Fruit fly (Drosophila melanogaster) whole organism, embryonic: ENCODE measurements around the gene Targ3.

Experiments
- Ada2b ChIP-seq: fragments of 200-800 bp; sonication (Bioruptor generic); IDR thresholded peaks from 2 replicates; pipeline ENCODE4 v1.3.6; 2022; ENCODE audit warnings: missing biosample characterization, missing genetic modification characterization
- Blimp-1 ChIP-seq: fragments of 200-800 bp; sonication (Bioruptor generic); optimal IDR thresholded peaks from 3 replicates; lab custom pipeline; 2018; ENCODE audit warnings: missing biosample characterization, missing genetic modification characterization, mild to moderate bottlenecking, moderate library complexity, missing genetic modification reagents
- CG12071 ChIP-seq: fragments of 200-800 bp; sonication (Bioruptor generic); optimal IDR thresholded peaks from 3 replicates; lab custom pipeline; 2018; ENCODE audit warnings: missing biosample characterization, mild to moderate bottlenecking, missing genetic modification characterization
- CG12155 ChIP-seq: fragments of 200-800 bp; sonication (Bioruptor generic); optimal IDR thresholded peaks from 3 replicates; lab custom pipeline; 2016; ENCODE audit warnings: missing biosample characterization, missing genetic modification characterization
- CG12236 ChIP-seq: fragments of 200-800 bp; sonication (Bioruptor generic); optimal IDR thresholded peaks from 2 replicates; lab custom pipeline; 2016; ENCODE audit warnings: missing biosample characterization, missing genetic modification characterization
- CG12942 ChIP-seq: fragments of 200-800 bp; sonication (Bioruptor generic); optimal IDR thresholded peaks from 3 replicates; lab custom pipeline; 2016; ENCODE audit warnings: missing biosample characterization, missing genetic modification characterization
- CG13775 ChIP-seq: fragments of 200-800 bp; sonication (Bioruptor generic); optimal IDR thresholded peaks from 3 replicates; lab custom pipeline; 2017; ENCODE audit warnings: missing biosample characterization, mild to moderate bottlenecking, missing genetic modification characterization
- CG14014 ChIP-seq: fragments of 200-800 bp; sonication (Bioruptor generic); IDR thresholded peaks from 2 replicates; pipeline ENCODE4 v1.3.6; 2022; ENCODE audit warnings: missing biosample characterization, missing genetic modification characterization
- CG14860 ChIP-seq: fragments of 200-800 bp; sonication (Bioruptor generic); IDR thresholded peaks from 3 replicates; pipeline ENCODE4 v1.3.6; 2022; ENCODE audit warnings: missing biosample characterization, missing genetic modification characterization; ENCODE audit not compliant: partially characterized antibody
- CG15073 ChIP-seq: fragments of 200-800 bp; sonication (Bioruptor generic); optimal IDR thresholded peaks from 2 replicates; lab custom pipeline; 2016; ENCODE audit warnings: missing biosample characterization, missing genetic modification characterization
- CG1792 ChIP-seq: fragments of 200-800 bp; sonication (Bioruptor generic); optimal IDR thresholded peaks from 2 replicates; lab custom pipeline; 2016; ENCODE audit warnings: missing biosample characterization, missing genetic modification characterization
- CG18262 ChIP-seq: fragments of 200-800 bp; optimal IDR thresholded peaks from 3 replicates; lab custom pipeline; 2019; ENCODE audit warnings: missing biosample characterization, mild to moderate bottlenecking, missing genetic modification characterization, moderate library complexity
- CG2120 ChIP-seq: fragments of 200-800 bp; sonication (Bioruptor generic); optimal IDR thresholded peaks from 3 replicates; lab custom pipeline; 2016; ENCODE audit warnings: missing biosample characterization, missing genetic modification characterization
- CG2202 ChIP-seq: fragments of 200-800 bp; sonication (Bioruptor generic); optimal IDR thresholded peaks from 2 replicates; lab custom pipeline; 2018; ENCODE audit warnings: missing biosample characterization, mild to moderate bottlenecking, missing genetic modification characterization
- CG31365 ChIP-seq: fragments of 200-800 bp; sonication (Bioruptor generic); optimal IDR thresholded peaks from 2 replicates; lab custom pipeline; 2018; ENCODE audit warnings: missing biosample characterization, mild to moderate bottlenecking, missing genetic modification characterization
- CG4404 ChIP-seq: fragments of 200-800 bp; sonication (Bioruptor generic); IDR thresholded peaks from 2 replicates; pipeline ENCODE4 v1.3.6; 2022; ENCODE audit warnings: missing biosample characterization, missing genetic modification characterization
- CG7745 ChIP-seq: fragments of 200-800 bp; sonication (Bioruptor generic); optimal IDR thresholded peaks from 2 replicates; lab custom pipeline; 2018; ENCODE audit warnings: missing biosample characterization, mild to moderate bottlenecking, missing genetic modification characterization, moderate library complexity
- CG7987 ChIP-seq: fragments of 200-800 bp; sonication (Bioruptor generic); optimal IDR thresholded peaks from 2 replicates; lab custom pipeline; 2018; ENCODE audit warnings: missing biosample characterization, mild to moderate bottlenecking, missing genetic modification characterization, moderate library complexity
- CG8359 ChIP-seq: fragments of 200-800 bp; sonication (Bioruptor generic); optimal IDR thresholded peaks from 2 replicates; lab custom pipeline; 2017; ENCODE audit warnings: missing biosample characterization, mild to moderate bottlenecking, missing genetic modification characterization, borderline replicate concordance
- CG8924 ChIP-seq: fragments of 200-800 bp; optimal IDR thresholded peaks from 3 replicates; lab custom pipeline; 2019; ENCODE audit warnings: missing biosample characterization, mild to moderate bottlenecking, missing genetic modification characterization, moderate library complexity
- CG9215 ChIP-seq: fragments of 200-800 bp; sonication (Bioruptor generic); IDR thresholded peaks from 2 replicates; pipeline ENCODE4 v1.3.6; 2022; ENCODE audit warnings: missing biosample characterization, missing genetic modification characterization
- Dip2 ChIP-seq: fragments of 200-800 bp; sonication (Bioruptor generic); IDR thresholded peaks from 2 replicates; pipeline ENCODE4 v1.3.6; 2022; ENCODE audit warnings: missing biosample characterization, missing genetic modification characterization
- ERR ChIP-seq: fragments of 200-800 bp; sonication (Bioruptor generic); optimal IDR thresholded peaks from 2 replicates; lab custom pipeline; 2016; ENCODE audit warnings: missing biosample characterization, missing genetic modification characterization
- Eip74EF ChIP-seq, 2 experiments: fragments of 200-800 bp in 1 of 2; fragments of >200 bp in 1 of 2; sonication (Bioruptor generic) in 1 of 2; optimal IDR thresholded peaks; 2 replicates each; lab custom pipeline; 2017 to 2019; ENCODE audit warnings: missing biosample characterization in 2 of 2, missing genetic modification characterization in 2 of 2, mild to moderate bottlenecking in 1 of 2, moderate library complexity in 1 of 2
- Fer1 ChIP-seq: fragments of 200-800 bp; sonication (Bioruptor generic); optimal IDR thresholded peaks from 2 replicates; lab custom pipeline; 2017; ENCODE audit warnings: missing biosample characterization, mild to moderate bottlenecking, missing genetic modification characterization
- Fer2 ChIP-seq: fragments of 200-800 bp; sonication (Bioruptor generic); optimal IDR thresholded peaks from 2 replicates; lab custom pipeline; 2018; ENCODE audit warnings: missing biosample characterization, mild to moderate bottlenecking, missing genetic modification characterization, moderate library complexity
- H2.0 ChIP-seq: fragments of 200-800 bp; sonication (Bioruptor generic); IDR thresholded peaks from 2 replicates; pipeline ENCODE4 v1.3.6; 2022; ENCODE audit warnings: missing biosample characterization, missing genetic modification characterization
- HLH4C ChIP-seq: fragments of 200-800 bp; sonication (Bioruptor generic); IDR thresholded peaks from 3 replicates; pipeline ENCODE4 v1.3.6; 2022; ENCODE audit warnings: missing biosample characterization, missing genetic modification characterization; ENCODE audit not compliant: partially characterized antibody
- Hmr ChIP-seq: fragments of 200-800 bp; sonication (Bioruptor generic); optimal IDR thresholded peaks from 3 replicates; lab custom pipeline; 2017; ENCODE audit warnings: mild to moderate bottlenecking, missing biosample characterization, missing genetic modification reagents, missing genetic modification characterization
- PHDP ChIP-seq: fragments of 200-800 bp; sonication (Bioruptor generic); optimal IDR thresholded peaks from 3 replicates; lab custom pipeline; 2018; ENCODE audit warnings: missing biosample characterization, mild to moderate bottlenecking, missing genetic modification characterization, moderate library complexity
- Six4 ChIP-seq: fragments of 200-800 bp; sonication (Bioruptor generic); optimal IDR thresholded peaks from 2 replicates; lab custom pipeline; 2016; ENCODE audit warnings: missing biosample characterization, missing genetic modification characterization
- Sox102F ChIP-seq: fragments of 200-800 bp; sonication (Bioruptor generic); optimal IDR thresholded peaks from 2 replicates; lab custom pipeline; 2018; ENCODE audit warnings: missing biosample characterization, mild to moderate bottlenecking, missing genetic modification characterization, moderate library complexity
- Tbp ChIP-seq: fragments of >200 bp; optimal IDR thresholded peaks from 2 replicates; lab custom pipeline; 2018; ENCODE audit warnings: missing biosample characterization, missing genetic modification characterization
- dmrt11E ChIP-seq: fragments of 200-800 bp; sonication (Bioruptor generic); optimal IDR thresholded peaks from 3 replicates; lab custom pipeline; 2018; ENCODE audit warnings: missing biosample characterization, mild to moderate bottlenecking, missing genetic modification characterization, moderate library complexity
- en ChIP-seq: fragments of 200-800 bp; sonication (Bioruptor generic); optimal IDR thresholded peaks from 2 replicates; lab custom pipeline; 2016; ENCODE audit warnings: missing biosample characterization, missing genetic modification characterization
- exex ChIP-seq: fragments of 200-800 bp; sonication (Bioruptor generic); optimal IDR thresholded peaks from 4 replicates; lab custom pipeline; 2018; ENCODE audit warnings: missing biosample characterization, mild to moderate bottlenecking, missing genetic modification characterization, moderate library complexity
- fd3F ChIP-seq: fragments of 200-800 bp; sonication (Bioruptor generic); optimal IDR thresholded peaks from 2 replicates; lab custom pipeline; 2018; ENCODE audit warnings: missing biosample characterization, mild to moderate bottlenecking, missing genetic modification characterization, moderate library complexity
- lola ChIP-seq, 3 experiments: fragments of >200 bp in 2 of 3; fragments of 200-800 bp in 1 of 3; sonication (Bioruptor generic) in 1 of 3; optimal IDR thresholded peaks; 2 replicates each; lab custom pipeline; 2017 to 2019; ENCODE audit warnings: missing biosample characterization in 3 of 3, missing genetic modification characterization in 3 of 3, mild to moderate bottlenecking in 1 of 3, moderate library complexity in 1 of 3
- oc ChIP-seq: fragments of 200-800 bp; sonication (Bioruptor generic); optimal IDR thresholded peaks from 2 replicates; lab custom pipeline; 2018; ENCODE audit warnings: missing biosample characterization, mild to moderate bottlenecking, missing genetic modification characterization, moderate library complexity
- org-1 ChIP-seq: fragments of 200-800 bp; sonication (Bioruptor generic); optimal IDR thresholded peaks from 2 replicates; lab custom pipeline; 2017; ENCODE audit warnings: missing biosample characterization, missing genetic modification characterization
- sd ChIP-seq: fragments of 200-800 bp; sonication (Bioruptor generic); optimal IDR thresholded peaks from 3 replicates; lab custom pipeline; 2018; ENCODE audit warnings: missing biosample characterization, mild to moderate bottlenecking, missing genetic modification characterization, moderate library complexity
- sima ChIP-seq: fragments of 200-800 bp; sonication (Bioruptor generic); optimal IDR thresholded peaks from 2 replicates; lab custom pipeline; 2016; ENCODE audit warnings: missing biosample characterization, missing genetic modification characterization
- slbo ChIP-seq: fragments of 200-800 bp; sonication (Bioruptor generic); IDR thresholded peaks from 2 replicates; pipeline ENCODE4 v1.3.6; 2022; ENCODE audit warnings: missing biosample characterization, missing genetic modification characterization
- so ChIP-seq: fragments of 200-800 bp; sonication (Bioruptor generic); IDR thresholded peaks from 3 replicates; pipeline ENCODE4 v1.3.6; 2022; ENCODE audit warnings: missing biosample characterization, missing genetic modification characterization
- ssp ChIP-seq: fragments of 200-800 bp; sonication (Bioruptor generic); IDR thresholded peaks from 2 replicates; pipeline ENCODE4 v1.3.6; 2022; ENCODE audit warnings: missing biosample characterization, missing genetic modification characterization
- tgo ChIP-seq: fragments of 200-800 bp; sonication (Bioruptor generic); IDR thresholded peaks from 3 replicates; pipeline ENCODE4 v1.3.6; 2022; ENCODE audit warnings: missing biosample characterization, missing genetic modification characterization
- tup ChIP-seq: fragments of 200-800 bp; sonication (Bioruptor generic); optimal IDR thresholded peaks from 2 replicates; lab custom pipeline; 2016; ENCODE audit warnings: missing biosample characterization, mild to moderate bottlenecking, missing genetic modification characterization, moderate library complexity
- tx ChIP-seq: fragments of 200-800 bp; sonication (Bioruptor generic); optimal IDR thresholded peaks from 2 replicates; lab custom pipeline; 2016; ENCODE audit warnings: missing biosample characterization, missing genetic modification characterization
- zf30C ChIP-seq: fragments of 200-800 bp; sonication (Bioruptor generic); optimal IDR thresholded peaks from 3 replicates; lab custom pipeline; 2018; ENCODE audit warnings: missing biosample characterization, mild to moderate bottlenecking, missing genetic modification characterization

Gene Targ3

dm6 chr3L:21196563-21196962 lies at the start of gene Targ3, which contains the start of gene park (continued):
- no peak for TF ChIP-seq Tbp (GFP tag; lab: Kevin White, UChicago)
- TF ChIP-seq H2.0 (GFP tag; lab: Robert Waterston, UW), result 0 out of 2 replicates have a peak, but pooled peaks have one; percentile 24
- no peak for TF ChIP-seq Blimp-1 (GFP tag; lab: Kevin White, UChicago)
- TF ChIP-seq CG8924 (tag; lab: Kevin White, UChicago), result no peak
- TF ChIP-seq CG14860 (GFP tag; lab: Robert Waterston, UW), result no peak
- no peak for TF ChIP-seq CG15073
- TF ChIP-seq sd (tag; lab: Kevin White, UChicago), result no peak
- peak; percentile 71 for TF ChIP-seq slbo (GFP tag; lab: Robert Waterston, UW)
- no peak for TF ChIP-seq Fer2 (tag; lab: Kevin White, UChicago)
- no peak for TF ChIP-seq ssp
- TF ChIP-seq dmrt11E (tag; lab: Kevin White, UChicago), result no peak
- TF ChIP-seq CG1792 (GFP tag; lab: Kevin White, UChicago), result no peak
- TF ChIP-seq CG2202 (tag; lab: Kevin White, UChicago), result no peak
- no peak for TF ChIP-seq tup (GFP tag; lab: Kevin White, UChicago)
- no peak for TF ChIP-seq CG12071 (GFP tag; lab: Kevin White, UChicago)
- no peak for TF ChIP-seq lola (GFP tag; optimal IDR thresholded peaks at IDR 0.05; lab: Kevin White, UChicago)
- TF ChIP-seq ERR (GFP tag; lab: Kevin White, UChicago), result no peak
- no peak for TF ChIP-seq CG18262
- no peak for TF ChIP-seq exex (tag; lab: Kevin White, UChicago)
- TF ChIP-seq, all 482 proteins: peak for 125

DNA sequence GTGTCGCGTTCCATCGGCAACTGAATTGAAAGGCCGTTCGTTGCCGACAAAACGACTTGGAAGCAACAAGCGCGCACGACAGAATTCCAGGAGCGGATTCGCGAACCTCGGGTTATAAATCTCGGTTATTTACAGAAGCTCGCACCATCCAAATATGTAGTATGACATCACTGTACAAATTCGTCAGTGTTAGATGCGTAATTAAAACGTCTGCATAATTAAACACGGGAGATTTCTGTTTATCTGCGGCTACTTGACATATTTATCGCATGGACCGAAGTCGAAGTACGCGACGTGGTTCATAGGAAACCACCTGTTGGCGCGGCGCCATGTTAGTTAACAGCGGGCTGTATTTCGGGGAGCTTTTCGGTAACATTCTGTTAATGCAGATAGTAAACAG lies 24.7 kb upstream of the Targ3 start, which contains the start of gene Ac78C:
Ac78C (minus strand) TSS at position 26 of the 400 bp plus-strand sequence.
- peak; percentile 95 for TF ChIP-seq CG2120 (GFP tag; lab: Kevin White, UChicago)
- TF ChIP-seq fd3F (GFP tag; lab: Kevin White, UChicago), result peak; percentile 88
- peak; percentile 90 for TF ChIP-seq Ada2b (GFP tag; lab: Robert Waterston, UW)
- TF ChIP-seq CG13775 (GFP tag; lab: Kevin White, UChicago), result peak; percentile 51
- TF ChIP-seq org-1, result peak; percentile 80
- peak; percentile 84 for TF ChIP-seq tgo (GFP tag; lab: Robert Waterston, UW)
- TF ChIP-seq CG7987, result peak; percentile 85
- TF ChIP-seq CG8359 (GFP tag; lab: Kevin White, UChicago), result peak; percentile 16
- peak; percentile 83 for TF ChIP-seq CG9215
- TF ChIP-seq so (GFP tag; lab: Robert Waterston, UW), result peak; percentile 82; the same call in 2 of the 3 replicates
- TF ChIP-seq CG14014 (GFP tag; lab: Robert Waterston, UW), result peak; percentile 89
- TF ChIP-seq en, result peak; percentile 60
- TF ChIP-seq Sox102F (GFP tag; lab: Kevin White, UChicago), result peak; percentile 77
- peak; percentile 57; the same call in 2 of the 3 replicates for TF ChIP-seq HLH4C (GFP tag; lab: Robert Waterston, UW)
- peak in 1 of 2 experiments; percentile 52 for TF ChIP-seq Eip74EF (GFP tag; optimal IDR thresholded peaks at IDR 0.05; lab: Kevin White, UChicago)
- peak; percentile 85 for TF ChIP-seq CG31365 (tag; lab: Kevin White, UChicago)
- peak; percentile 96 for TF ChIP-seq Fer1 (GFP tag; lab: Kevin White, UChicago)
- TF ChIP-seq zf30C (GFP tag; lab: Kevin White, UChicago), result no peak
- peak; percentile 67; the same call in 1 of the 2 replicates for TF ChIP-seq CG4404 (GFP tag; lab: Robert Waterston, UW)
- peak; percentile 91 for TF ChIP-seq Hmr (GFP tag; lab: Kevin White, UChicago)
- peak; percentile 11 for TF ChIP-seq CG12236 (GFP tag; lab: Kevin White, UChicago)
- TF ChIP-seq Six4 (GFP tag; lab: Kevin White, UChicago), result peak; percentile 61
- TF ChIP-seq oc (tag; lab: Kevin White, UChicago), result no peak
- peak; percentile 84 for TF ChIP-seq tx (GFP tag; lab: Kevin White, UChicago)
- TF ChIP-seq CG12942 (GFP tag; lab: Kevin White, UChicago), result peak; percentile 83
- TF ChIP-seq CG7745 (tag; lab: Kevin White, UChicago), result no peak
- peak; percentile 86 for TF ChIP-seq PHDP
- TF ChIP-seq sima (GFP tag; lab: Kevin White, UChicago), result peak; percentile 67
- no peak for TF ChIP-seq Dip2
- peak; percentile 64 for TF ChIP-seq CG12155
